Worm (Caenorhabditis elegans) whole organism, L1 larva: ENCODE measurements around the gene mrpl-28.

ENCODE experiments used
- C16A3.4 ChIP-seq: fragments of 150-350 bp; optimal IDR thresholded peaks from 2 replicates; lab custom pipeline; 2014; ENCODE audit warnings: missing biosample characterization, missing genetic modification characterization
- C34B4.2 ChIP-seq: sonication (generic microtip); optimal IDR thresholded peaks from 2 replicates; lab custom pipeline; 2017; ENCODE audit warnings: mild to moderate bottlenecking, missing genetic modification characterization, missing compliant biosample characterization
- Y116A8C.19 ChIP-seq: sonication (generic microtip); optimal IDR thresholded peaks from 2 replicates; lab custom pipeline; 2016; ENCODE audit warnings: missing compliant biosample characterization, missing genetic modification characterization, borderline replicate concordance
- aha-1 ChIP-seq: fragments of 150-350 bp; optimal IDR thresholded peaks from 2 replicates; lab custom pipeline; 2014; ENCODE audit warnings: missing biosample characterization, missing genetic modification characterization
- alr-1 ChIP-seq: fragments of 200-800 bp; sonication (Bioruptor generic); optimal IDR thresholded peaks from 2 replicates; lab custom pipeline; 2018; ENCODE audit warnings: borderline replicate concordance, mild to moderate bottlenecking, missing genetic modification characterization, missing compliant biosample characterization
- aly-2 ChIP-seq: fragments of 150-350 bp; optimal IDR thresholded peaks from 2 replicates; lab custom pipeline; 2014; ENCODE audit warnings: missing biosample characterization, missing genetic modification characterization
- ama-1 ChIP-seq: fragments of 150-350 bp; optimal IDR thresholded peaks from 2 replicates; lab custom pipeline; 2014
- blmp-1 ChIP-seq: fragments of 150-350 bp; optimal IDR thresholded peaks from 2 replicates; lab custom pipeline; 2014; ENCODE audit warnings: missing biosample characterization, missing genetic modification characterization
- ceh-8 ChIP-seq: fragments of 200-800 bp; sonication (Bioruptor generic); optimal IDR thresholded peaks from 2 replicates; lab custom pipeline; 2018; ENCODE audit warnings: mild to moderate bottlenecking, missing genetic modification characterization, moderate library complexity, missing compliant biosample characterization
- ceh-82 ChIP-seq, 3 experiments: fragments of 150-350 bp in 1 of 3; sonication (generic microtip) in 2 of 3; optimal IDR thresholded peaks; 2 replicates each; lab custom pipeline; 2014 to 2017; ENCODE audit warnings: missing biosample characterization in 3 of 3, missing genetic modification characterization in 3 of 3
- dpl-1 ChIP-seq, 3 experiments: fragments of 150-350 bp in 2 of 3; sonication (generic microtip) in 1 of 3; optimal IDR thresholded peaks; 2 replicates each; lab custom pipeline; 2014 to 2017; ENCODE audit warnings: missing biosample characterization in 3 of 3, missing genetic modification characterization in 3 of 3, missing genetic modification reagents in 3 of 3
- efl-1 ChIP-seq, 4 experiments: fragments of 150-350 bp; optimal IDR thresholded peaks in 3 of 4; peaks in 1 of 4; 1 replicate in 1 of 4; 2 replicates in 3 of 4; lab custom pipeline; 2014; ENCODE audit warnings: missing biosample characterization in 2 of 4, missing genetic modification characterization in 2 of 4, missing genetic modification reagents in 2 of 4
- efl-3 ChIP-seq: fragments of 200-800 bp; sonication (Bioruptor generic); optimal IDR thresholded peaks from 2 replicates; lab custom pipeline; 2018; ENCODE audit warnings: mild to moderate bottlenecking, missing genetic modification characterization, missing compliant biosample characterization
- egl-13 ChIP-seq: sonication (generic microtip); optimal IDR thresholded peaks from 2 replicates; lab custom pipeline; 2016; ENCODE audit warnings: missing genotype, missing genetic modification reagents, missing genetic modification characterization, missing compliant biosample characterization
- egl-27 ChIP-seq, 2 experiments: fragments of 150-350 bp in 1 of 2; sonication (generic microtip); optimal IDR thresholded peaks; 3 replicates each; lab custom pipeline; 2017 to 2018; ENCODE audit warnings: missing biosample characterization in 2 of 2, missing genetic modification characterization in 2 of 2, missing genetic modification reagents in 2 of 2
- elt-2 ChIP-seq: sonication (generic microtip); optimal IDR thresholded peaks from 2 replicates; lab custom pipeline; 2016; ENCODE audit warnings: missing genetic modification characterization, mild to moderate bottlenecking, inconsistent platforms, missing compliant biosample characterization, missing genetic modification reagents
- fkh-10 ChIP-seq: sonication (generic microtip); optimal IDR thresholded peaks from 2 replicates; lab custom pipeline; 2017; ENCODE audit warnings: missing biosample characterization, missing genetic modification reagents, missing genetic modification characterization
- fkh-4 ChIP-seq: sonication (generic microtip); optimal IDR thresholded peaks from 2 replicates; lab custom pipeline; 2016; ENCODE audit warnings: missing compliant biosample characterization, missing genetic modification characterization, borderline replicate concordance
- fkh-8 ChIP-seq: sonication (generic microtip); optimal IDR thresholded peaks from 2 replicates; lab custom pipeline; 2016; ENCODE audit warnings: mild to moderate bottlenecking, missing genetic modification characterization, missing compliant biosample characterization
- fos-1 ChIP-seq: fragments of 150-350 bp; optimal IDR thresholded peaks from 2 replicates; lab custom pipeline; 2014; ENCODE audit warnings: missing biosample characterization, missing genetic modification characterization
- grh-1 ChIP-seq: fragments of 200-800 bp; sonication (Bioruptor generic); IDR thresholded peaks from 2 replicates; pipeline ENCODE4 v1.3.6; 2022; ENCODE audit warnings: missing genetic modification reagents, missing genetic modification characterization, missing compliant biosample characterization
- hpl-2 ChIP-seq: fragments of 150-350 bp; optimal IDR thresholded peaks from 2 replicates; lab custom pipeline; 2014; ENCODE audit warnings: missing biosample characterization, missing genetic modification reagents, missing genetic modification characterization
- irx-1 ChIP-seq: sonication (generic microtip); optimal IDR thresholded peaks from 2 replicates; lab custom pipeline; 2016; ENCODE audit warnings: missing genetic modification characterization, missing compliant biosample characterization
- isw-1 ChIP-seq: fragments of 200-800 bp; sonication (Bioruptor generic); IDR thresholded peaks from 2 replicates; pipeline ENCODE4 v1.3.6; 2022; ENCODE audit warnings: missing genetic modification characterization, missing compliant biosample characterization
- jun-1 ChIP-seq: fragments of 150-350 bp; optimal IDR thresholded peaks from 2 replicates; lab custom pipeline; 2014; ENCODE audit warnings: missing biosample characterization, missing genetic modification reagents, missing genetic modification characterization
- lin-14 ChIP-seq: fragments of 200-800 bp; sonication (Bioruptor generic); optimal IDR thresholded peaks from 2 replicates; lab custom pipeline; 2018; ENCODE audit warnings: mild to moderate bottlenecking, missing genetic modification characterization, moderate library complexity, missing compliant biosample characterization
- lin-15B ChIP-seq: fragments of 150-350 bp; sonication (generic microtip); optimal IDR thresholded peaks from 3 replicates; lab custom pipeline; 2014; ENCODE audit warnings: missing biosample characterization, missing genetic modification characterization
- lin-35 ChIP-seq, 2 experiments: fragments of 150-350 bp; optimal IDR thresholded peaks; 2 replicates each; lab custom pipeline; 2014; ENCODE audit warnings: missing biosample characterization in 2 of 2, missing genetic modification characterization in 2 of 2, missing genetic modification reagents in 2 of 2
- lin-39 ChIP-seq: fragments of 150-350 bp; optimal IDR thresholded peaks from 2 replicates; lab custom pipeline; 2014; ENCODE audit warnings: missing biosample characterization, missing genetic modification reagents, missing genetic modification characterization
- lir-3 ChIP-seq: sonication (generic microtip); optimal IDR thresholded peaks from 2 replicates; lab custom pipeline; 2016; ENCODE audit warnings: mild to moderate bottlenecking, missing genetic modification characterization, moderate library complexity, missing compliant biosample characterization; ENCODE audit not compliant: poor library complexity
- lsy-2 ChIP-seq, 2 experiments: fragments of 150-350 bp; optimal IDR thresholded peaks; 2 replicates each; lab custom pipeline; 2014; ENCODE audit warnings: missing biosample characterization in 2 of 2, missing genetic modification characterization in 2 of 2
- mab-9 ChIP-seq: fragments of 200-800 bp; sonication (Bioruptor generic); IDR thresholded peaks from 2 replicates; pipeline ENCODE4 v1.3.6; 2022; ENCODE audit warnings: missing genetic modification reagents, missing genetic modification characterization, missing compliant biosample characterization
- mef-2 ChIP-seq: fragments of 150-350 bp; optimal IDR thresholded peaks from 2 replicates; lab custom pipeline; 2014; ENCODE audit warnings: missing biosample characterization, missing genetic modification characterization
- mep-1 ChIP-seq: fragments of 150-350 bp; optimal IDR thresholded peaks from 2 replicates; lab custom pipeline; 2014; ENCODE audit warnings: missing biosample characterization, missing genetic modification characterization
- nhr-12 ChIP-seq: sonication (generic microtip); optimal IDR thresholded peaks from 2 replicates; lab custom pipeline; 2017; ENCODE audit warnings: missing biosample characterization, missing genetic modification characterization
- nhr-20 ChIP-seq: sonication (generic microtip); optimal IDR thresholded peaks from 2 replicates; lab custom pipeline; 2016; ENCODE audit warnings: mild to moderate bottlenecking, missing genetic modification characterization, missing compliant biosample characterization
- nhr-76 ChIP-seq: sonication (generic microtip); optimal IDR thresholded peaks from 2 replicates; lab custom pipeline; 2017; ENCODE audit warnings: missing biosample characterization, missing genetic modification characterization
- nhr-77 ChIP-seq: fragments of 150-350 bp; optimal IDR thresholded peaks from 2 replicates; lab custom pipeline; 2014; ENCODE audit warnings: missing biosample characterization, missing genetic modification characterization
- nhr-84 ChIP-seq: sonication (generic microtip); optimal IDR thresholded peaks from 2 replicates; lab custom pipeline; 2017; ENCODE audit warnings: missing biosample characterization, missing genetic modification characterization
- nhr-90 ChIP-seq: sonication (generic microtip); optimal IDR thresholded peaks from 2 replicates; lab custom pipeline; 2016; ENCODE audit warnings: mild to moderate bottlenecking, missing genetic modification characterization, missing compliant biosample characterization; ENCODE audit not compliant: poor library complexity
- pag-3 ChIP-seq: sonication (generic microtip); optimal IDR thresholded peaks from 2 replicates; lab custom pipeline; 2017; ENCODE audit warnings: missing genetic modification characterization, mild to moderate bottlenecking, missing compliant biosample characterization, antibody characterized with exemption, borderline replicate concordance; ENCODE audit not compliant: insufficient read depth
- snpc-4 ChIP-seq: fragments of 150-350 bp; optimal IDR thresholded peaks from 2 replicates; lab custom pipeline; 2014; ENCODE audit warnings: missing biosample characterization, missing genetic modification characterization
- snu-23 ChIP-seq: sonication (generic microtip); optimal IDR thresholded peaks from 2 replicates; lab custom pipeline; 2016; ENCODE audit warnings: missing genetic modification characterization, missing compliant biosample characterization
- sox-4 ChIP-seq: sonication (generic microtip); optimal IDR thresholded peaks from 2 replicates; lab custom pipeline; 2016; ENCODE audit warnings: missing genetic modification characterization, missing compliant biosample characterization
- sptf-1 ChIP-seq: fragments of 150-350 bp; optimal IDR thresholded peaks from 2 replicates; lab custom pipeline; 2014; ENCODE audit warnings: missing biosample characterization, missing genetic modification characterization
- sup-37 ChIP-seq: fragments of 200-800 bp; sonication (Bioruptor generic); optimal IDR thresholded peaks from 2 replicates; lab custom pipeline; 2018; ENCODE audit warnings: mild to moderate bottlenecking, missing genetic modification characterization, missing compliant biosample characterization
- swsn-7 ChIP-seq: sonication (generic microtip); optimal IDR thresholded peaks from 2 replicates; lab custom pipeline; 2016; ENCODE audit warnings: missing genetic modification characterization, missing compliant biosample characterization
- unc-130 ChIP-seq: fragments of 150-350 bp; optimal IDR thresholded peaks from 2 replicates; lab custom pipeline; 2017; ENCODE audit warnings: missing biosample characterization, missing genetic modification characterization, inconsistent platforms
- vab-15 ChIP-seq: sonication (generic microtip); optimal IDR thresholded peaks from 2 replicates; lab custom pipeline; 2017; ENCODE audit warnings: missing genotype, mild to moderate bottlenecking, missing genetic modification characterization, missing compliant biosample characterization
- xbp-1 ChIP-seq: sonication (generic microtip); optimal IDR thresholded peaks from 2 replicates; lab custom pipeline; 2016; ENCODE audit warnings: missing genetic modification characterization, missing compliant biosample characterization
- zag-1 ChIP-seq: fragments of 150-350 bp; optimal IDR thresholded peaks from 2 replicates; lab custom pipeline; 2014; ENCODE audit warnings: missing biosample characterization, missing genetic modification characterization
- ztf-11 ChIP-seq, 2 experiments: sonication (generic microtip); optimal IDR thresholded peaks; 2 replicates each; lab custom pipeline; 2016 to 2017; ENCODE audit warnings: missing genetic modification characterization in 2 of 2, missing biosample characterization in 1 of 2, missing compliant biosample characterization in 1 of 2
- ztf-4 ChIP-seq: fragments of 150-350 bp; optimal IDR thresholded peaks from 2 replicates; lab custom pipeline; 2014; ENCODE audit warnings: missing biosample characterization, missing genetic modification characterization

Gene mrpl-28

ce11 chrII:161275-161674, 5.5 kb upstream of the mrpl-28 start:
- TF ChIP-seq lin-39 (tag; lab: Kevin White, UChicago) (peak; percentile 8), C34B4.2 (no peak), nhr-77 (tag; lab: Kevin White, UChicago) (no peak), lin-35 (GFP tag; optimal IDR thresholded peaks at IDR 0.05; lab: Kevin White, UChicago) (no peak), efl-1 (optimal IDR thresholded peaks at IDR 0.05; lab: Kevin White, UChicago) (peak in 1 of 2 experiments; percentile 22), efl-1 (GFP tag; optimal IDR thresholded peaks at IDR 0.05 in 1 of 2; lab: Kevin White, UChicago) (peak in 1 of 2 experiments; percentile 92), zag-1 (tag; lab: Kevin White, UChicago) (no peak), egl-13 (tag; lab: Kevin White, UChicago) (no peak), mab-9 (GFP tag; lab: Robert Waterston, UW) (no peak), alr-1 (tag; lab: Kevin White, UChicago) (no peak), mef-2 (tag; lab: Kevin White, UChicago) (no peak), fos-1 (tag; lab: Kevin White, UChicago) (no peak), snu-23 (peak; percentile 48), vab-15 (tag; lab: Kevin White, UChicago) (no peak), efl-3 (GFP tag; lab: Kevin White, UChicago) (no peak), elt-2 (no peak), fkh-8 (tag; lab: Kevin White, UChicago) (no peak), pag-3 (tag; lab: Kevin White, UChicago) (no peak), ceh-8 (GFP tag; lab: Kevin White, UChicago) (no peak), nhr-20 (tag; lab: Kevin White, UChicago) (peak; percentile 19), unc-130 (no peak), nhr-76 (tag; lab: Kevin White, UChicago) (no peak), Y116A8C.19 (tag; lab: Kevin White, UChicago) (no peak), C16A3.4 (tag; lab: Kevin White, UChicago) (no peak), grh-1 (GFP tag; lab: Robert Waterston, UW) (no peak), ztf-4 (no peak), snpc-4 (tag; lab: Kevin White, UChicago) (no peak), nhr-84 (tag; lab: Kevin White, UChicago) (no peak), lin-14 (GFP tag; lab: Kevin White, UChicago) (peak; percentile 77), xbp-1 (tag; lab: Kevin White, UChicago) (peak; percentile 47), aha-1 (tag; lab: Kevin White, UChicago) (no peak), sptf-1 (no peak), nhr-90 (tag; lab: Kevin White, UChicago) (no peak), sup-37 (GFP tag; lab: Kevin White, UChicago) (no peak), blmp-1 (tag; lab: Kevin White, UChicago) (no peak), egl-27 (tag; optimal IDR thresholded peaks at IDR 0.05; lab: Kevin White, UChicago) (no peak), lir-3 (tag; lab: Kevin White, UChicago) (no peak), aly-2 (tag; lab: Kevin White, UChicago) (no peak), sox-4 (no peak), ceh-82 (tag; optimal IDR thresholded peaks at IDR 0.05; lab: Kevin White, UChicago) (no peak), hpl-2 (GFP tag; lab: Kevin White, UChicago) (no peak), lin-15B (tag; lab: Kevin White, UChicago) (no peak), dpl-1 (GFP tag; optimal IDR thresholded peaks at IDR 0.05; lab: Kevin White, UChicago) (no peak), jun-1 (tag; lab: Kevin White, UChicago) (no peak), isw-1 (GFP tag; lab: Robert Waterston, UW) (no peak), lsy-2 (tag; optimal IDR thresholded peaks at IDR 0.05; lab: Kevin White, UChicago) (peak; percentile 31 to 41), fkh-4 (no peak), ztf-11 (tag; optimal IDR thresholded peaks at IDR 0.05; lab: Kevin White, UChicago) (no peak), fkh-10 (GFP tag; lab: Kevin White, UChicago) (no peak), swsn-7 (no peak), mep-1 (no peak), irx-1 (tag; lab: Kevin White, UChicago) (no peak), nhr-12 (no peak), ama-1 (lab: Kevin White, UChicago) (no peak)
